Worm (Caenorhabditis elegans) whole organism, L3 larva: ENCODE measurements around the gene ttc-7.

Experiments
- aly-2 ChIP-seq: fragments of 150-350 bp; optimal IDR thresholded peaks from 2 replicates; lab custom pipeline; 2014; ENCODE audit warnings: missing biosample characterization, missing genetic modification characterization
- fkh-2 ChIP-seq: fragments of 150-350 bp; optimal IDR thresholded peaks from 2 replicates; lab custom pipeline; 2014; ENCODE audit warnings: missing biosample characterization, missing genetic modification reagents, missing genetic modification characterization
- lin-15B ChIP-seq: fragments of 150-350 bp; optimal IDR thresholded peaks from 2 replicates; lab custom pipeline; 2014; ENCODE audit warnings: missing biosample characterization, missing genetic modification characterization
- mdl-1 ChIP-seq: fragments of 150-350 bp; optimal IDR thresholded peaks from 2 replicates; lab custom pipeline; 2014; ENCODE audit warnings: missing biosample characterization, missing genetic modification characterization
- nhr-28 ChIP-seq: fragments of 150-350 bp; optimal IDR thresholded peaks from 2 replicates; lab custom pipeline; 2014; ENCODE audit warnings: missing biosample characterization, missing genetic modification characterization
- nhr-77 ChIP-seq: fragments of 150-350 bp; optimal IDR thresholded peaks from 2 replicates; lab custom pipeline; 2014; ENCODE audit warnings: missing biosample characterization, missing genetic modification characterization
- snpc-4 ChIP-seq: fragments of 150-350 bp; optimal IDR thresholded peaks from 2 replicates; lab custom pipeline; 2014; ENCODE audit warnings: missing biosample characterization, missing genetic modification characterization

- no peak for TF ChIP-seq mdl-1 (tag; lab: Kevin White, UChicago)
- TF ChIP-seq fkh-2 (tag; lab: Kevin White, UChicago): no peak
- TF ChIP-seq lin-15B: no peak
- TF ChIP-seq aly-2 (tag; lab: Kevin White, UChicago): no peak
- TF ChIP-seq snpc-4: no peak
- TF ChIP-seq nhr-77 (tag; lab: Kevin White, UChicago): no peak
- TF ChIP-seq nhr-28 (tag; lab: Kevin White, UChicago): no peak
Measured at ce11 chrIII:1882678-1883077, 22.4 kb downstream of the ttc-7 start.
